Worm (Caenorhabditis elegans) whole organism, L2 larva: ENCODE data around the gene Y54E2A.8.

Source experiments
- aly-2 ChIP-seq: fragments of 150-350 bp; optimal IDR thresholded peaks from 2 replicates; lab custom pipeline; 2014; ENCODE audit warnings: missing biosample characterization, missing genetic modification characterization
- elt-1 ChIP-seq: fragments of 150-350 bp; optimal IDR thresholded peaks from 2 replicates; lab custom pipeline; 2014; ENCODE audit warnings: missing biosample characterization, missing genetic modification characterization
- fos-1 ChIP-seq: fragments of 150-350 bp; optimal IDR thresholded peaks from 2 replicates; lab custom pipeline; 2014; ENCODE audit warnings: missing biosample characterization, missing genetic modification characterization
- nhr-6 ChIP-seq: fragments of 150-350 bp; optimal IDR thresholded peaks from 2 replicates; lab custom pipeline; 2014; ENCODE audit warnings: missing biosample characterization, missing genetic modification characterization
- skn-1 ChIP-seq: sonication (generic microtip); optimal IDR thresholded peaks from 2 replicates; lab custom pipeline; 2017; ENCODE audit warnings: missing biosample characterization, missing genetic modification characterization
- sma-9 ChIP-seq, 2 experiments: fragments of 150-350 bp in 1 of 2; sonication (generic microtip) in 1 of 2; optimal IDR thresholded peaks; 2 replicates each; lab custom pipeline; 2014 to 2016; ENCODE audit warnings: missing genetic modification characterization in 2 of 2, mild to moderate bottlenecking in 1 of 2, missing biosample characterization in 1 of 2, missing compliant biosample characterization in 1 of 2, missing genetic modification reagents in 1 of 2, moderate library complexity in 1 of 2
- unc-39 ChIP-seq: fragments of 150-350 bp; optimal IDR thresholded peaks from 2 replicates; lab custom pipeline; 2014; ENCODE audit warnings: missing biosample characterization, missing genetic modification characterization
- ztf-11 ChIP-seq: sonication (generic microtip); optimal IDR thresholded peaks from 2 replicates; lab custom pipeline; 2017; ENCODE audit warnings: missing biosample characterization, missing genetic modification characterization

DNA sequence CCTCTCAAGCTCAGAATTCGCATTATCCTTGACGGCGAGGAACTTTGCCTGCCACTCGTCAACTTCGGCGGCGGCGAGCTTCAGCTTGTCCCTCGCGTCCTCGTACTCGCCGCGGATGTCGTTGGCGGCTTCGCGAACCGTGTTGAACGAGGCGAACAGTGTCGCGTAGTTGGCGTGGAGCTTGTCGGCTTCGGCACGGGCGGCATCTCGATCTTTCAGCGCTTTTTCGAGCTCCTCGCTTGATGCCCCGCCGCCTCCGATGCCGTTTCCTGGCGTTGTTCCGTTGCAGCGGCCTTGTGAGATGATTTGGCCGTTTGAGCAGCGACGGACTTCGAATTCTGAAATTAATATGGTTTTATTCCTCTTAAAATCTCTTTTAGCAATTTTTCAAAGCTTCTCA is 24.9 kb upstream of the Y54E2A.8 start:
- no peak for TF ChIP-seq skn-1
- TF ChIP-seq unc-39 (tag; lab: Kevin White, UChicago) = no peak
- TF ChIP-seq aly-2 (tag; lab: Kevin White, UChicago) = no peak
- TF ChIP-seq ztf-11 (tag; lab: Kevin White, UChicago) = no peak
- TF ChIP-seq elt-1 (tag; lab: Kevin White, UChicago) = no peak
- no peak for TF ChIP-seq sma-9 (GFP tag; optimal IDR thresholded peaks at IDR 0.05; lab: Kevin White, UChicago)
- TF ChIP-seq sma-9 (tag; optimal IDR thresholded peaks at IDR 0.05; lab: Kevin White, UChicago) = no peak
- no peak for TF ChIP-seq nhr-6 (tag; lab: Kevin White, UChicago)
- no peak for TF ChIP-seq fos-1 (tag; lab: Kevin White, UChicago)
